Worm (Caenorhabditis elegans) whole organism, young adult: ENCODE data around the gene B0416.4.

Experiments used
- C06A6.2 ChIP-seq: fragments of 200-800 bp; sonication (Bioruptor generic); conservative IDR thresholded peaks from 2 replicates; pipeline ENCODE4 v1.3.6; 2022; ENCODE audit warnings: missing genetic modification characterization, missing compliant biosample characterization
- F33H1.4 ChIP-seq: fragments of 200-800 bp; sonication (Bioruptor generic); IDR thresholded peaks from 2 replicates; pipeline ENCODE4 v1.3.6; 2022; ENCODE audit warnings: missing genetic modification reagents, missing genetic modification characterization, missing compliant biosample characterization
- F49E8.2 ChIP-seq: sonication (generic microtip); optimal IDR thresholded peaks from 3 replicates; lab custom pipeline; 2017; ENCODE audit warnings: missing genetic modification characterization, mild to moderate bottlenecking, missing compliant biosample characterization, antibody characterized with exemption, moderate library complexity; ENCODE audit not compliant: insufficient read depth
- T07F8.4 ChIP-seq: sonication (generic microtip); optimal IDR thresholded peaks from 2 replicates; lab custom pipeline; 2016; ENCODE audit warnings: mild to moderate bottlenecking, missing genetic modification characterization, moderate library complexity, missing compliant biosample characterization
- T26A5.8 ChIP-seq: sonication (generic microtip); optimal IDR thresholded peaks from 2 replicates; lab custom pipeline; 2016; ENCODE audit warnings: missing genetic modification characterization, missing compliant biosample characterization
- Y56A3A.18 ChIP-seq: fragments of 200-800 bp; sonication (Bioruptor generic); IDR thresholded peaks from 2 replicates; pipeline ENCODE4 v1.3.6; 2022; ENCODE audit warnings: missing genetic modification reagents, missing genetic modification characterization, missing compliant biosample characterization
- ama-1 ChIP-seq, 3 experiments: fragments of 150-350 bp in 1 of 3; sonication (generic microtip) in 2 of 3; optimal IDR thresholded peaks; 2 replicates each; lab custom pipeline; 2014 to 2018; ENCODE audit warnings: missing biosample characterization in 2 of 3, missing genetic modification characterization in 2 of 3, missing genetic modification reagents in 2 of 3
- aptf-2 ChIP-seq: fragments of 200-800 bp; sonication (Bioruptor generic); conservative IDR thresholded peaks from 2 replicates; pipeline ENCODE4 v1.3.6; 2022; ENCODE audit warnings: missing genetic modification reagents, missing genetic modification characterization, missing compliant biosample characterization
- atf-7 ChIP-seq: sonication (generic microtip); optimal IDR thresholded peaks from 2 replicates; lab custom pipeline; 2017; ENCODE audit warnings: mild to moderate bottlenecking, missing genetic modification characterization, missing compliant biosample characterization
- attf-3 ChIP-seq: fragments of 200-800 bp; sonication (Bioruptor generic); conservative IDR thresholded peaks from 2 replicates; pipeline ENCODE4 v1.3.6; 2022; ENCODE audit warnings: missing genetic modification reagents, missing genetic modification characterization, missing compliant biosample characterization
- bed-1 ChIP-seq: fragments of 200-800 bp; sonication (Bioruptor generic); IDR thresholded peaks from 2 replicates; pipeline ENCODE4 v1.3.6; 2022; ENCODE audit warnings: missing genetic modification reagents, missing genetic modification characterization, missing compliant biosample characterization
- cebp-2 ChIP-seq: fragments of 200-800 bp; sonication (Bioruptor generic); IDR thresholded peaks from 2 replicates; pipeline ENCODE4 v1.3.6; 2022; ENCODE audit warnings: missing genetic modification characterization, missing compliant biosample characterization
- dpff-1 ChIP-seq: sonication (generic microtip); optimal IDR thresholded peaks from 2 replicates; lab custom pipeline; 2017; ENCODE audit warnings: mild to moderate bottlenecking, missing genetic modification characterization, missing compliant biosample characterization
- egl-44 ChIP-seq: fragments of 200-800 bp; sonication (Bioruptor generic); IDR thresholded peaks from 2 replicates; pipeline ENCODE4 v1.3.6; 2022; ENCODE audit warnings: missing genetic modification reagents, missing genetic modification characterization, missing compliant biosample characterization
- egrh-3 ChIP-seq: fragments of 200-800 bp; sonication (Bioruptor generic); IDR thresholded peaks from 2 replicates; pipeline ENCODE4 v1.3.6; 2022; ENCODE audit warnings: missing genetic modification reagents, missing genetic modification characterization, missing compliant biosample characterization
- fkh-3 ChIP-seq: sonication (generic microtip); optimal IDR thresholded peaks from 2 replicates; lab custom pipeline; 2016; ENCODE audit warnings: mild to moderate bottlenecking, missing genetic modification characterization, missing compliant biosample characterization
- him-1 ChIP-seq: sonication (generic microtip); optimal IDR thresholded peaks from 2 replicates; lab custom pipeline; 2016; ENCODE audit warnings: missing genotype, missing genetic modification reagents, missing genetic modification characterization, missing compliant biosample characterization
- hmg-1.2 ChIP-seq: fragments of 200-800 bp; sonication (Bioruptor generic); IDR thresholded peaks from 2 replicates; pipeline ENCODE4 v1.3.6; 2022; ENCODE audit warnings: missing genetic modification reagents, missing genetic modification characterization, missing compliant biosample characterization
- lag-1 ChIP-seq: fragments of 200-800 bp; sonication (Bioruptor generic); IDR thresholded peaks from 2 replicates; pipeline ENCODE4 v1.3.6; 2022; ENCODE audit warnings: missing genetic modification reagents, missing genetic modification characterization, missing compliant biosample characterization
- lin-54 ChIP-seq: fragments of 200-800 bp; sonication (Bioruptor generic); optimal IDR thresholded peaks from 2 replicates; lab custom pipeline; 2018; ENCODE audit warnings: mild to moderate bottlenecking, missing genetic modification characterization, missing compliant biosample characterization
- lsl-1 ChIP-seq: fragments of 200-800 bp; sonication (Bioruptor generic); optimal IDR thresholded peaks from 2 replicates; lab custom pipeline; 2018; ENCODE audit warnings: mild to moderate bottlenecking, missing genetic modification characterization, moderate library complexity, missing compliant biosample characterization
- madf-3 ChIP-seq: fragments of 200-800 bp; sonication (Bioruptor generic); IDR thresholded peaks from 2 replicates; pipeline ENCODE4 v1.3.6; 2022; ENCODE audit warnings: missing genetic modification reagents, missing genetic modification characterization, missing compliant biosample characterization
- madf-8 ChIP-seq: fragments of 200-800 bp; sonication (Bioruptor generic); conservative IDR thresholded peaks from 2 replicates; pipeline ENCODE4 v1.3.6; 2022; ENCODE audit warnings: missing genetic modification reagents, missing genetic modification characterization, missing compliant biosample characterization
- mel-28 ChIP-seq: sonication (generic microtip); optimal IDR thresholded peaks from 2 replicates; lab custom pipeline; 2016; ENCODE audit warnings: borderline replicate concordance, mild to moderate bottlenecking, missing genetic modification characterization, missing compliant biosample characterization
- mxl-1 ChIP-seq: sonication (generic microtip); optimal IDR thresholded peaks from 2 replicates; lab custom pipeline; 2016; ENCODE audit warnings: missing genetic modification characterization, missing compliant biosample characterization
- nfyb-1 ChIP-seq: fragments of 200-800 bp; sonication (Bioruptor generic); IDR thresholded peaks from 2 replicates; pipeline ENCODE4 v1.3.6; 2022; ENCODE audit warnings: missing genetic modification reagents, missing genetic modification characterization, missing compliant biosample characterization
- nhr-27 ChIP-seq: fragments of 200-800 bp; sonication (Bioruptor generic); optimal IDR thresholded peaks from 2 replicates; lab custom pipeline; 2018; ENCODE audit warnings: mild to moderate bottlenecking, missing genetic modification characterization, moderate library complexity, missing compliant biosample characterization
- nhr-80 ChIP-seq: sonication (generic microtip); optimal IDR thresholded peaks from 2 replicates; lab custom pipeline; 2016; ENCODE audit warnings: missing genetic modification characterization, missing compliant biosample characterization
- pbrm-1 ChIP-seq: fragments of 200-800 bp; sonication (Bioruptor generic); IDR thresholded peaks from 2 replicates; pipeline ENCODE4 v1.3.6; 2022; ENCODE audit warnings: missing genetic modification reagents, missing genetic modification characterization, missing compliant biosample characterization
- pha-4 ChIP-seq: fragments of 150-350 bp; sonication (generic microtip); optimal IDR thresholded peaks from 2 replicates; lab custom pipeline; 2014; ENCODE audit warnings: missing biosample characterization, missing genetic modification reagents, missing genetic modification characterization
- rpc-1 ChIP-seq, 2 experiments: fragments of 150-350 bp in 1 of 2; sonication (generic microtip) in 1 of 2; optimal IDR thresholded peaks; 2 replicates each; lab custom pipeline; 2014 to 2018; ENCODE audit warnings: missing biosample characterization in 1 of 2, missing genetic modification characterization in 1 of 2, missing genetic modification reagents in 1 of 2, missing genotype in 1 of 2
- snpc-1.3 ChIP-seq: sonication (generic microtip); optimal IDR thresholded peaks from 2 replicates; lab custom pipeline; 2017; ENCODE audit warnings: missing genetic modification characterization, mild to moderate bottlenecking, missing compliant biosample characterization, antibody characterized with exemption, moderate library complexity, missing genotype, missing genetic modification reagents; ENCODE audit not compliant: insufficient read depth
- ztf-25 ChIP-seq: fragments of 200-800 bp; sonication (Bioruptor generic); IDR thresholded peaks from 2 replicates; pipeline ENCODE4 v1.3.6; 2022; ENCODE audit warnings: missing genetic modification reagents, missing genetic modification characterization, missing compliant biosample characterization
- ztf-28 ChIP-seq: fragments of 200-800 bp; sonication (Bioruptor generic); IDR thresholded peaks from 2 replicates; pipeline ENCODE4 v1.3.6; 2022; ENCODE audit warnings: missing genetic modification reagents, missing genetic modification characterization, missing compliant biosample characterization
- ztf-3 ChIP-seq: fragments of 200-800 bp; sonication (Bioruptor generic); optimal IDR thresholded peaks from 2 replicates; lab custom pipeline; 2018; ENCODE audit warnings: mild to moderate bottlenecking, missing genetic modification characterization, missing compliant biosample characterization
- ztf-6 ChIP-seq: fragments of 200-800 bp; sonication (Bioruptor generic); IDR thresholded peaks from 2 replicates; pipeline ENCODE4 v1.3.6; 2022; ENCODE audit warnings: missing genetic modification reagents, missing genetic modification characterization, missing compliant biosample characterization

Gene B0416.4

ce11 chrX:9278653-9279052, at the start of gene B0416.4:
Gene B0416.4 (plus strand): TSS chrX:9278953.
- no peak for TF ChIP-seq F33H1.4
- no peak for TF ChIP-seq him-1 (tag; lab: Kevin White, UChicago)
- TF ChIP-seq mel-28 (tag; lab: Kevin White, UChicago) = no peak
- no peak for TF ChIP-seq lin-54 (GFP tag; lab: Kevin White, UChicago)
- no peak for TF ChIP-seq snpc-1.3
- no peak for TF ChIP-seq hmg-1.2
- no peak for TF ChIP-seq madf-3
- no peak for TF ChIP-seq fkh-3 (tag; lab: Kevin White, UChicago)
- TF ChIP-seq T26A5.8 = no peak
- TF ChIP-seq egrh-3 (GFP tag; lab: Robert Waterston, UW) = no peak
- TF ChIP-seq pha-4 (tag; lab: Kevin White, UChicago) = no peak
- TF ChIP-seq lag-1 (GFP tag; lab: Robert Waterston, UW) = no peak
- no peak for TF ChIP-seq pbrm-1 (GFP tag; lab: Robert Waterston, UW)
- no peak for TF ChIP-seq madf-8 (GFP tag; lab: Robert Waterston, UW)
- no peak for TF ChIP-seq ztf-28 (GFP tag; lab: Robert Waterston, UW)
- TF ChIP-seq C06A6.2 (GFP tag; lab: Robert Waterston, UW) = no peak
- TF ChIP-seq ztf-6 (GFP tag; lab: Robert Waterston, UW) = no peak
- no peak for TF ChIP-seq egl-44 (GFP tag; lab: Robert Waterston, UW)
- TF ChIP-seq bed-1 (GFP tag; lab: Robert Waterston, UW) = no peak
- no peak for TF ChIP-seq atf-7 (tag; lab: Kevin White, UChicago)

- no peak for TF ChIP-seq F33H1.4
- no peak for TF ChIP-seq ztf-25 (GFP tag; lab: Robert Waterston, UW)
- TF ChIP-seq nhr-27 = no peak
- TF ChIP-seq mxl-1 (tag; lab: Kevin White, UChicago) = no peak
- TF ChIP-seq Y56A3A.18 (GFP tag; lab: Robert Waterston, UW) = no peak
- TF ChIP-seq cebp-2 = no peak
- TF ChIP-seq dpff-1 (tag; lab: Kevin White, UChicago) = no peak
- TF ChIP-seq egrh-3 (GFP tag; lab: Robert Waterston, UW) = no peak
- no peak for TF ChIP-seq aptf-2
- TF ChIP-seq madf-8 (GFP tag; lab: Robert Waterston, UW) = no peak
- TF ChIP-seq ztf-3 (GFP tag; lab: Kevin White, UChicago) = no peak
- no peak for TF ChIP-seq ama-1 (optimal IDR thresholded peaks at IDR 0.05; lab: Kevin White, UChicago)
- no peak for TF ChIP-seq ama-1 (GFP tag; optimal IDR thresholded peaks at IDR 0.05; lab: Kevin White, UChicago)
- no peak for TF ChIP-seq F49E8.2 (tag; lab: Kevin White, UChicago)
Observed at ce11 chrX:9230322-9230721, 48.4 kb upstream of the B0416.4 start.

- TF ChIP-seq T07F8.4 (tag; lab: Kevin White, UChicago) (no peak), lsl-1 (GFP tag; lab: Kevin White, UChicago) (no peak), ztf-3 (GFP tag; lab: Kevin White, UChicago) (no peak), nfyb-1 (GFP tag; lab: Robert Waterston, UW) (no peak), rpc-1 (optimal IDR thresholded peaks at IDR 0.05; lab: Kevin White, UChicago) (no peak), rpc-1 (tag; optimal IDR thresholded peaks at IDR 0.05; lab: Kevin White, UChicago) (no peak), nhr-80 (tag; lab: Kevin White, UChicago) (peak; percentile 33), attf-3 (no peak)
Observed at ce11 chrX:9231556-9231955, 47.2 kb upstream of the B0416.4 start.
